4 fruit fly cellular contexts compared by ENCODE assay signal in genomic region chr3L:745222-745942, dm6.
A peak's percentile ranks its signal among the peaks of the same experiment; 100 is the strongest.
TF ChIP-seq lines count a peak whose summit lies in the region.

No protein-coding gene starts in this region.

- TF ChIP-seq CTCF in whole organism, embryonic (GFP tag; optimal IDR thresholded peaks at IDR 0.05; lab: Kevin White, UChicago), result no peak

TF ChIP-seq in whole organism, embryonic, 481 proteins besides CTCF, POLR2A, EP300 and RAD21 (continues in another document):
- no peak for TF ChIP-seq Dek (tag; optimal IDR thresholded peaks at IDR 0.05; lab: Kevin White, UChicago)
- no peak for TF ChIP-seq CG12071 (GFP tag; optimal IDR thresholded peaks at IDR 0.05; lab: Kevin White, UChicago)
- TF ChIP-seq Nf-YA (GFP tag; IDR thresholded peaks at IDR 0.05; lab: Robert Waterston, UW), result no peak
- no peak for TF ChIP-seq CG6854 (GFP tag; optimal IDR thresholded peaks at IDR 0.05; lab: Kevin White, UChicago)
- no peak for TF ChIP-seq CG3838 (GFP tag; optimal IDR thresholded peaks at IDR 0.05; lab: Kevin White, UChicago)
- TF ChIP-seq CG33213 (GFP tag; optimal IDR thresholded peaks at IDR 0.05; lab: Kevin White, UChicago), result peak; percentile 3
- TF ChIP-seq bigmax (GFP tag; optimal IDR thresholded peaks at IDR 0.05; lab: Kevin White, UChicago), result no peak
- no peak for TF ChIP-seq stc (GFP tag; IDR thresholded peaks at IDR 0.05; lab: Robert Waterston, UW)
- TF ChIP-seq sima (GFP tag; optimal IDR thresholded peaks at IDR 0.05; lab: Kevin White, UChicago), result no peak
- TF ChIP-seq Meics (GFP tag; optimal IDR thresholded peaks at IDR 0.05; lab: Kevin White, UChicago), result no peak
- no peak for TF ChIP-seq CG10147 (GFP tag; optimal IDR thresholded peaks at IDR 0.05; lab: Kevin White, UChicago)
- no peak for TF ChIP-seq ro (GFP tag; IDR thresholded peaks at IDR 0.05; lab: Robert Waterston, UW)
- TF ChIP-seq Blimp-1 (GFP tag; optimal IDR thresholded peaks at IDR 0.05; lab: Kevin White, UChicago), result peak; percentile 49
- TF ChIP-seq Hr3 (GFP tag; optimal IDR thresholded peaks at IDR 0.05; lab: Kevin White, UChicago), result no peak
- TF ChIP-seq tin (GFP tag; optimal IDR thresholded peaks at IDR 0.05; lab: Kevin White, UChicago), result peak; percentile 59
- peak; percentile 39; the same call in 1 of the 2 replicates for TF ChIP-seq CG6689 (GFP tag; IDR thresholded peaks at IDR 0.05; lab: Robert Waterston, UW)
- TF ChIP-seq CG30020 (tag; optimal IDR thresholded peaks at IDR 0.05; lab: Kevin White, UChicago), result no peak
- TF ChIP-seq CG1792 (GFP tag; optimal IDR thresholded peaks at IDR 0.05; lab: Kevin White, UChicago), result no peak
- no peak for TF ChIP-seq MESR4 (GFP tag; optimal IDR thresholded peaks at IDR 0.05; lab: Kevin White, UChicago)
- no peak for TF ChIP-seq Gug (GFP tag; IDR thresholded peaks at IDR 0.05; lab: Robert Waterston, UW)
- TF ChIP-seq sens (GFP tag; lab: Kevin White, UChicago), result peak; percentile 97
- TF ChIP-seq phol (tag; optimal IDR thresholded peaks at IDR 0.05; lab: Kevin White, UChicago), result peak; percentile 70
- TF ChIP-seq CG4820 (GFP tag; optimal IDR thresholded peaks at IDR 0.05; lab: Kevin White, UChicago), result peak; percentile 43
- no peak for TF ChIP-seq hb (GFP tag; IDR thresholded peaks at IDR 0.05; lab: Robert Waterston, UW; ENCODE audit: partially characterized antibody)

TF ChIP-seq in whole organism, prepupa, 60 proteins besides CTCF, POLR2A, EP300 and RAD21 (continues in another document):
- TF ChIP-seq CG6792 (GFP tag; optimal IDR thresholded peaks at IDR 0.05; lab: Kevin White, UChicago), result peak; percentile 44
- no peak for TF ChIP-seq fd59A (GFP tag; optimal IDR thresholded peaks at IDR 0.05; lab: Kevin White, UChicago)
- TF ChIP-seq Sox102F (GFP tag; optimal IDR thresholded peaks at IDR 0.05; lab: Kevin White, UChicago), result peak; percentile 21
- peak; percentile 29 for TF ChIP-seq CG8319 (GFP tag; optimal IDR thresholded peaks at IDR 0.05; lab: Kevin White, UChicago)
- TF ChIP-seq CG11902 (GFP tag; optimal IDR thresholded peaks at IDR 0.05; lab: Kevin White, UChicago), result no peak
- TF ChIP-seq CG32006 (GFP tag; optimal IDR thresholded peaks at IDR 0.05; lab: Kevin White, UChicago), result peak; percentile 16
- no peak for TF ChIP-seq CG6276 (GFP tag; optimal IDR thresholded peaks at IDR 0.05; lab: Kevin White, UChicago)
- TF ChIP-seq esn (GFP tag; optimal IDR thresholded peaks at IDR 0.05; lab: Kevin White, UChicago), result peak; percentile 63
- TF ChIP-seq CG7368 (GFP tag; optimal IDR thresholded peaks at IDR 0.05; lab: Kevin White, UChicago), result no peak
- peak; percentile 49 for TF ChIP-seq Hr39 (GFP tag; optimal IDR thresholded peaks at IDR 0.05; lab: Kevin White, UChicago)
- no peak for TF ChIP-seq eg (GFP tag; IDR thresholded peaks at IDR 0.05; lab: Robert Waterston, UW)
- TF ChIP-seq CG10631 (GFP tag; optimal IDR thresholded peaks at IDR 0.05; lab: Kevin White, UChicago), result peak; percentile 26
- no peak for TF ChIP-seq CG6854 (GFP tag; optimal IDR thresholded peaks at IDR 0.05; lab: Kevin White, UChicago)
- TF ChIP-seq achi (GFP tag; optimal IDR thresholded peaks at IDR 0.05; lab: Kevin White, UChicago), result peak; percentile 40
- no peak for TF ChIP-seq net (GFP tag; optimal IDR thresholded peaks at IDR 0.05; lab: Kevin White, UChicago)
- TF ChIP-seq fkh (GFP tag; optimal IDR thresholded peaks at IDR 0.05; lab: Kevin White, UChicago), result no peak
- peak; percentile 12 for TF ChIP-seq Ets21C (GFP tag; optimal IDR thresholded peaks at IDR 0.05; lab: Kevin White, UChicago)
- TF ChIP-seq Eip78C (GFP tag; lab: Kevin White, UChicago), result peak; percentile 87
- TF ChIP-seq acj6 (GFP tag; optimal IDR thresholded peaks at IDR 0.05; lab: Kevin White, UChicago), result peak; percentile 43
- TF ChIP-seq cyc (GFP tag; optimal IDR thresholded peaks at IDR 0.05; lab: Kevin White, UChicago), result peak; percentile 28
- peak; percentile 27 for TF ChIP-seq CG3032 (tag; optimal IDR thresholded peaks at IDR 0.05; lab: Kevin White, UChicago)
- TF ChIP-seq OdsH (GFP tag; optimal IDR thresholded peaks at IDR 0.05; lab: Kevin White, UChicago), result peak; percentile 16
- TF ChIP-seq CG34406 (GFP tag; optimal IDR thresholded peaks at IDR 0.05; lab: Kevin White, UChicago), result no peak
- TF ChIP-seq Eip75B (GFP tag; optimal IDR thresholded peaks at IDR 0.05; lab: Kevin White, UChicago), result peak; percentile 11

TF ChIP-seq in whole organism, pupa, 21 proteins besides CTCF, POLR2A, EP300 and RAD21:
- TF ChIP-seq CG34367 (tag; optimal IDR thresholded peaks at IDR 0.05; lab: Kevin White, UChicago) (no peak), CG8159 (tag; optimal IDR thresholded peaks at IDR 0.05; lab: Kevin White, UChicago) (peak; percentile 23), Pif1B (GFP tag; optimal IDR thresholded peaks at IDR 0.05; lab: Kevin White, UChicago) (peak; percentile 40), CG15710 (tag; optimal IDR thresholded peaks at IDR 0.05; lab: Kevin White, UChicago) (no peak), CG10348 (GFP tag; IDR thresholded peaks at IDR 0.05; lab: Robert Waterston, UW) (no peak), gl (tag; optimal IDR thresholded peaks at IDR 0.05; lab: Kevin White, UChicago) (no peak), Snoo (tag; optimal IDR thresholded peaks at IDR 0.05; lab: Kevin White, UChicago) (peak; percentile 32), CG4496 (GFP tag; IDR thresholded peaks at IDR 0.05; lab: Robert Waterston, UW) (no peak), D1 (tag; optimal IDR thresholded peaks at IDR 0.05; lab: Kevin White, UChicago) (no peak), fd96Ca (GFP tag; IDR thresholded peaks at IDR 0.05; lab: Robert Waterston, UW) (no peak), CG9948 (tag; optimal IDR thresholded peaks at IDR 0.05; lab: Kevin White, UChicago) (peak; percentile 34), Pif1A (GFP tag; optimal IDR thresholded peaks at IDR 0.05; lab: Kevin White, UChicago) (peak; percentile 48), CG17806 (tag; optimal IDR thresholded peaks at IDR 0.05; lab: Kevin White, UChicago) (peak; percentile 52)

TF ChIP-seq in whole organism, wandering third instar larva, 38 proteins besides CTCF, POLR2A, EP300 and RAD21:
- no peak for TF ChIP-seq CG32264 (GFP tag; optimal IDR thresholded peaks at IDR 0.05; lab: Kevin White, UChicago)
- no peak for TF ChIP-seq Hr83 (GFP tag; optimal IDR thresholded peaks at IDR 0.05; lab: Kevin White, UChicago; ENCODE audit: poor library complexity, severe bottlenecking)
- peak; percentile 40 for TF ChIP-seq tai (GFP tag; optimal IDR thresholded peaks at IDR 0.05; lab: Kevin White, UChicago)
- TF ChIP-seq sv (GFP tag; optimal IDR thresholded peaks at IDR 0.05; lab: Kevin White, UChicago), result peak; percentile 19
- TF ChIP-seq CrebA (GFP tag; optimal IDR thresholded peaks at IDR 0.05; lab: Kevin White, UChicago; ENCODE audit: borderline replicate concordance), result no peak
- TF ChIP-seq Rel (GFP tag; optimal IDR thresholded peaks at IDR 0.05; lab: Kevin White, UChicago), result no peak
- no peak for TF ChIP-seq Rel (tag; optimal IDR thresholded peaks at IDR 0.05; lab: Kevin White, UChicago)
- no peak for TF ChIP-seq jim (GFP tag; optimal IDR thresholded peaks at IDR 0.05; lab: Kevin White, UChicago)
- TF ChIP-seq ey (GFP tag; optimal IDR thresholded peaks at IDR 0.05; lab: Kevin White, UChicago), result peak; percentile 34
- TF ChIP-seq usp (GFP tag; optimal IDR thresholded peaks at IDR 0.05; lab: Kevin White, UChicago), result no peak
- no peak for TF ChIP-seq Dfd (GFP tag; optimal IDR thresholded peaks at IDR 0.05; lab: Kevin White, UChicago)
- TF ChIP-seq Dif (GFP tag; optimal IDR thresholded peaks at IDR 0.05; lab: Kevin White, UChicago; ENCODE audit: partially characterized antibody), result no peak
- peak; percentile 35 for TF ChIP-seq HLH106 (tag; optimal IDR thresholded peaks at IDR 0.05; lab: Kevin White, UChicago)
- no peak for TF ChIP-seq Mio (GFP tag; optimal IDR thresholded peaks at IDR 0.05; lab: Kevin White, UChicago)
- TF ChIP-seq CG9705 (GFP tag; optimal IDR thresholded peaks at IDR 0.05; lab: Kevin White, UChicago), result no peak
- peak; percentile 36 for TF ChIP-seq woc (GFP tag; optimal IDR thresholded peaks at IDR 0.05; lab: Kevin White, UChicago)
- no peak for TF ChIP-seq lola (GFP tag; optimal IDR thresholded peaks at IDR 0.05; lab: Kevin White, UChicago)
- TF ChIP-seq brk (GFP tag; optimal IDR thresholded peaks at IDR 0.05; lab: Kevin White, UChicago), result no peak
- no peak for TF ChIP-seq Vsx2 (GFP tag; optimal IDR thresholded peaks at IDR 0.05; lab: Kevin White, UChicago; ENCODE audit: partially characterized antibody)
- TF ChIP-seq Jra (GFP tag; optimal IDR thresholded peaks at IDR 0.05; lab: Kevin White, UChicago), result no peak
- TF ChIP-seq Sp1 (GFP tag; optimal IDR thresholded peaks at IDR 0.05; lab: Kevin White, UChicago), result peak; percentile 33
- TF ChIP-seq rgr (GFP tag; optimal IDR thresholded peaks at IDR 0.05; lab: Kevin White, UChicago), result peak; percentile 38
- no peak for TF ChIP-seq Myc (optimal IDR thresholded peaks at IDR 0.05; lab: Kevin White, UChicago)
- TF ChIP-seq dmrt93B (GFP tag; optimal IDR thresholded peaks at IDR 0.05; lab: Kevin White, UChicago), result no peak
- TF ChIP-seq Abd-B (GFP tag; optimal IDR thresholded peaks at IDR 0.05; lab: Kevin White, UChicago), result no peak
- no peak for TF ChIP-seq dsf (GFP tag; optimal IDR thresholded peaks at IDR 0.05; lab: Kevin White, UChicago; ENCODE audit: borderline replicate concordance)
- TF ChIP-seq Hnf4 (GFP tag; optimal IDR thresholded peaks at IDR 0.05; lab: Kevin White, UChicago), result peak; percentile 21
- no peak for TF ChIP-seq br (GFP tag; optimal IDR thresholded peaks at IDR 0.05; lab: Kevin White, UChicago)
- no peak for TF ChIP-seq sage (GFP tag; optimal IDR thresholded peaks at IDR 0.05; lab: Kevin White, UChicago)
- no peak for TF ChIP-seq pan (optimal IDR thresholded peaks at IDR 0.05; lab: Kevin White, UChicago)
- no peak for TF ChIP-seq GATAd (GFP tag; optimal IDR thresholded peaks at IDR 0.05; lab: Kevin White, UChicago)
- TF ChIP-seq fru (GFP tag; optimal IDR thresholded peaks at IDR 0.05; lab: Kevin White, UChicago), result peak; percentile 41
- TF ChIP-seq psq (GFP tag; optimal IDR thresholded peaks at IDR 0.05; lab: Kevin White, UChicago), result peak; percentile 6
- TF ChIP-seq foxo (GFP tag; optimal IDR thresholded peaks at IDR 0.05; lab: Kevin White, UChicago), result peak in 1 of 2 experiments; percentile 43
- peak; percentile 51 for TF ChIP-seq h (GFP tag; optimal IDR thresholded peaks at IDR 0.05; lab: Kevin White, UChicago)
- TF ChIP-seq OdsH (GFP tag; optimal IDR thresholded peaks at IDR 0.05; lab: Kevin White, UChicago), result peak; percentile 39
- TF ChIP-seq N (GFP tag; optimal IDR thresholded peaks at IDR 0.05; lab: Kevin White, UChicago), result no peak
- no peak for TF ChIP-seq Hr78 (GFP tag; optimal IDR thresholded peaks at IDR 0.05; lab: Kevin White, UChicago)
TF ChIP-seq in whole organism, wandering third instar larva: peak in this region for 13.

Comparison
In these comparisons a context has a peak if more than half of its experiments do, and no peak if none do; other contexts are left out.
1. Of the 7 proteins assayed by ChIP-seq in both whole organism, embryonic and whole organism, prepupa: peak only in whole organism, embryonic: Blimp-1; only in whole organism, prepupa: Hr39; in both: Sox102F; in neither: 4.